Worm (Caenorhabditis elegans): Measurements from ENCODE around the gene gei-4.
A peak's percentile ranks its signal among the peaks of the same experiment; 100 is the strongest.

DNA sequence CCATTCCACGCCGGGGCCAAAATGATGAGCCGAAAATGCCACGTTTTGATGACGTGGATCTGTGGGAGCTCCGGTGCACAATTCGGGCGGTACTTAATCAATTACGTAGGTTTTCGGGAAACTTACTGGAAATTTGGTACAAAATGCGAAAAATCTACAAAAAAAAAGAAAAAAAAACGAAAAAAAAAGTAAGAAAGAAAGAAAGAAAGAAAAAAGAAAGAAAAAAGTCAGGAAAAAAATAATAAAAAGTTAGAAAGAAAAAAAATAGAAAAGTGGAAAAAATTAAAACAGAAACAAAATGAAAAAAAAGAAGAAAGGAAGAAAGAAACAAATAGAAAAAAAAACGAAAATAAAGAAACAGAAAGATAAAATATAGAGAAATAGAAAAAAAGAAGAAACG, 41.7 kb downstream of the gei-4 start:
- peak in 1 of 2 experiments; percentile 15 for TF ChIP-seq ZK546.5 (tag; optimal IDR thresholded peaks at IDR 0.05)
- no peak for TF ChIP-seq skn-1 (tag; optimal IDR thresholded peaks at IDR 0.05)
- TF ChIP-seq ztf-11 (tag; optimal IDR thresholded peaks at IDR 0.05), result no peak
- TF ChIP-seq aly-2 (tag; optimal IDR thresholded peaks at IDR 0.05), result no peak
- no peak for TF ChIP-seq daf-8 (GFP tag; IDR thresholded peaks at IDR 0.05)
- no peak for TF ChIP-seq ceh-20 (GFP tag; IDR thresholded peaks at IDR 0.05)
- no peak for TF ChIP-seq nhr-237 (tag; optimal IDR thresholded peaks at IDR 0.05)
- TF ChIP-seq nhr-28 (tag; optimal IDR thresholded peaks at IDR 0.05), result no peak
- TF ChIP-seq zag-1 (tag; optimal IDR thresholded peaks at IDR 0.05), result no peak
- TF ChIP-seq ces-1 (GFP tag; optimal IDR thresholded peaks at IDR 0.05), result no peak
- TF ChIP-seq Y105C5A.15 (GFP tag; IDR thresholded peaks at IDR 0.05), result no peak
- TF ChIP-seq unc-62 (GFP tag; optimal IDR thresholded peaks at IDR 0.05 in 1 of 2), result no peak
- TF ChIP-seq unc-62 (tag; optimal IDR thresholded peaks at IDR 0.05), result no peak
- TF ChIP-seq tra-1 (GFP tag; IDR thresholded peaks at IDR 0.05), result no peak
- no peak for TF ChIP-seq lin-13 (GFP tag; optimal IDR thresholded peaks at IDR 0.05)

Measured in whole organism, L4 larva.